Fruit fly (Drosophila melanogaster): ENCODE measurements around the gene CG2865.

- TF ChIP-seq Hr78 (GFP tag; optimal IDR thresholded peaks at IDR 0.05) (no peak), dmrt93B (GFP tag; optimal IDR thresholded peaks at IDR 0.05) (peak; percentile 76), Myc (optimal IDR thresholded peaks at IDR 0.05) (no peak)
Measured at dm6 chrX:2297428-2298200, 4.4 kb upstream of the CG2865 start.

Measured in whole organism, wandering third instar larva.